Worm (Caenorhabditis elegans): ENCODE results near the gene acdh-2.

ce11 chrII:5574925-5575324, 27.6 kb upstream of the acdh-2 start:
- TF ChIP-seq ceh-24 (tag; optimal IDR thresholded peaks at IDR 0.05) (no peak), tbx-2 (tag; optimal IDR thresholded peaks at IDR 0.05) (no peak), unc-3 (GFP tag; conservative IDR thresholded peaks at IDR 0.05) (no peak), unc-3 (tag; optimal IDR thresholded peaks at IDR 0.05) (no peak), pros-1 (tag; optimal IDR thresholded peaks at IDR 0.05) (no peak), dmd-4 (tag; optimal IDR thresholded peaks at IDR 0.05; ENCODE audit: borderline replicate concordance) (no peak)
